Worm (Caenorhabditis elegans) whole organism, L1 larva: ENCODE results near the gene F49H12.2.

ENCODE experiments used
- C04F5.9 ChIP-seq: sonication (generic microtip); optimal IDR thresholded peaks from 2 replicates; lab custom pipeline; 2016; ENCODE audit warnings: missing genetic modification characterization, missing compliant biosample characterization
- C16A3.4 ChIP-seq: fragments of 150-350 bp; optimal IDR thresholded peaks from 2 replicates; lab custom pipeline; 2014; ENCODE audit warnings: missing biosample characterization, missing genetic modification characterization
- C34B4.2 ChIP-seq: sonication (generic microtip); optimal IDR thresholded peaks from 2 replicates; lab custom pipeline; 2017; ENCODE audit warnings: mild to moderate bottlenecking, missing genetic modification characterization, missing compliant biosample characterization
- aha-1 ChIP-seq: fragments of 150-350 bp; optimal IDR thresholded peaks from 2 replicates; lab custom pipeline; 2014; ENCODE audit warnings: missing biosample characterization, missing genetic modification characterization
- alr-1 ChIP-seq: fragments of 200-800 bp; sonication (Bioruptor generic); optimal IDR thresholded peaks from 2 replicates; lab custom pipeline; 2018; ENCODE audit warnings: borderline replicate concordance, mild to moderate bottlenecking, missing genetic modification characterization, missing compliant biosample characterization
- aly-2 ChIP-seq: fragments of 150-350 bp; optimal IDR thresholded peaks from 2 replicates; lab custom pipeline; 2014; ENCODE audit warnings: missing biosample characterization, missing genetic modification characterization
- ceh-8 ChIP-seq: fragments of 200-800 bp; sonication (Bioruptor generic); optimal IDR thresholded peaks from 2 replicates; lab custom pipeline; 2018; ENCODE audit warnings: mild to moderate bottlenecking, missing genetic modification characterization, moderate library complexity, missing compliant biosample characterization
- ceh-82 ChIP-seq, 3 experiments: fragments of 150-350 bp in 1 of 3; sonication (generic microtip) in 2 of 3; optimal IDR thresholded peaks; 2 replicates each; lab custom pipeline; 2014 to 2017; ENCODE audit warnings: missing biosample characterization in 3 of 3, missing genetic modification characterization in 3 of 3
- ceh-88 ChIP-seq: fragments of 200-800 bp; sonication (Bioruptor generic); IDR thresholded peaks from 2 replicates; pipeline ENCODE4 v1.3.6; 2022; ENCODE audit warnings: missing genetic modification characterization, missing compliant biosample characterization
- dsc-1 ChIP-seq: sonication (generic microtip); optimal IDR thresholded peaks from 2 replicates; lab custom pipeline; 2016; ENCODE audit warnings: mild to moderate bottlenecking, missing genetic modification characterization, missing compliant biosample characterization
- efl-1 ChIP-seq, 4 experiments: fragments of 150-350 bp; optimal IDR thresholded peaks in 3 of 4; peaks in 1 of 4; 1 replicate in 1 of 4; 2 replicates in 3 of 4; lab custom pipeline; 2014; ENCODE audit warnings: missing biosample characterization in 2 of 4, missing genetic modification characterization in 2 of 4, missing genetic modification reagents in 2 of 4
- efl-3 ChIP-seq: fragments of 200-800 bp; sonication (Bioruptor generic); optimal IDR thresholded peaks from 2 replicates; lab custom pipeline; 2018; ENCODE audit warnings: mild to moderate bottlenecking, missing genetic modification characterization, missing compliant biosample characterization
- egl-13 ChIP-seq: sonication (generic microtip); optimal IDR thresholded peaks from 2 replicates; lab custom pipeline; 2016; ENCODE audit warnings: missing genotype, missing genetic modification reagents, missing genetic modification characterization, missing compliant biosample characterization
- elt-2 ChIP-seq: sonication (generic microtip); optimal IDR thresholded peaks from 2 replicates; lab custom pipeline; 2016; ENCODE audit warnings: missing genetic modification characterization, mild to moderate bottlenecking, inconsistent platforms, missing compliant biosample characterization, missing genetic modification reagents
- fkh-8 ChIP-seq: sonication (generic microtip); optimal IDR thresholded peaks from 2 replicates; lab custom pipeline; 2016; ENCODE audit warnings: mild to moderate bottlenecking, missing genetic modification characterization, missing compliant biosample characterization
- hlh-17 ChIP-seq: fragments of 200-800 bp; sonication (Bioruptor generic); optimal IDR thresholded peaks from 2 replicates; lab custom pipeline; 2018; ENCODE audit warnings: missing genetic modification characterization, mild to moderate bottlenecking, missing compliant biosample characterization, moderate library complexity, borderline replicate concordance
- irx-1 ChIP-seq: sonication (generic microtip); optimal IDR thresholded peaks from 2 replicates; lab custom pipeline; 2016; ENCODE audit warnings: missing genetic modification characterization, missing compliant biosample characterization
- isw-1 ChIP-seq: fragments of 200-800 bp; sonication (Bioruptor generic); IDR thresholded peaks from 2 replicates; pipeline ENCODE4 v1.3.6; 2022; ENCODE audit warnings: missing genetic modification characterization, missing compliant biosample characterization
- lin-14 ChIP-seq: fragments of 200-800 bp; sonication (Bioruptor generic); optimal IDR thresholded peaks from 2 replicates; lab custom pipeline; 2018; ENCODE audit warnings: mild to moderate bottlenecking, missing genetic modification characterization, moderate library complexity, missing compliant biosample characterization
- lin-15B ChIP-seq: fragments of 150-350 bp; sonication (generic microtip); optimal IDR thresholded peaks from 3 replicates; lab custom pipeline; 2014; ENCODE audit warnings: missing biosample characterization, missing genetic modification characterization
- lin-35 ChIP-seq, 2 experiments: fragments of 150-350 bp; optimal IDR thresholded peaks; 2 replicates each; lab custom pipeline; 2014; ENCODE audit warnings: missing biosample characterization in 2 of 2, missing genetic modification characterization in 2 of 2, missing genetic modification reagents in 2 of 2
- lir-3 ChIP-seq: sonication (generic microtip); optimal IDR thresholded peaks from 2 replicates; lab custom pipeline; 2016; ENCODE audit warnings: mild to moderate bottlenecking, missing genetic modification characterization, moderate library complexity, missing compliant biosample characterization; ENCODE audit not compliant: poor library complexity
- mef-2 ChIP-seq: fragments of 150-350 bp; optimal IDR thresholded peaks from 2 replicates; lab custom pipeline; 2014; ENCODE audit warnings: missing biosample characterization, missing genetic modification characterization
- nhr-237 ChIP-seq: fragments of 150-350 bp; optimal IDR thresholded peaks from 2 replicates; lab custom pipeline; 2014; ENCODE audit warnings: missing biosample characterization, missing genetic modification characterization
- nhr-28 ChIP-seq: fragments of 150-350 bp; optimal IDR thresholded peaks from 2 replicates; lab custom pipeline; 2014; ENCODE audit warnings: missing biosample characterization, missing genetic modification characterization
- nhr-84 ChIP-seq: sonication (generic microtip); optimal IDR thresholded peaks from 2 replicates; lab custom pipeline; 2017; ENCODE audit warnings: missing biosample characterization, missing genetic modification characterization
- nhr-85 ChIP-seq: sonication (generic microtip); peaks from one replicate; lab custom pipeline; 2016; ENCODE audit warnings: missing genetic modification characterization, inconsistent platforms, missing compliant biosample characterization
- pag-3 ChIP-seq: sonication (generic microtip); optimal IDR thresholded peaks from 2 replicates; lab custom pipeline; 2017; ENCODE audit warnings: missing genetic modification characterization, mild to moderate bottlenecking, missing compliant biosample characterization, antibody characterized with exemption, borderline replicate concordance; ENCODE audit not compliant: insufficient read depth
- rnt-1 ChIP-seq: sonication (generic microtip); optimal IDR thresholded peaks from 2 replicates; lab custom pipeline; 2016; ENCODE audit warnings: mild to moderate bottlenecking, missing genetic modification characterization, moderate library complexity, missing compliant biosample characterization
- tlp-1 ChIP-seq: fragments of 150-350 bp; optimal IDR thresholded peaks from 2 replicates; lab custom pipeline; 2014; ENCODE audit warnings: missing biosample characterization, missing genetic modification characterization
- unc-62 ChIP-seq: fragments of 150-350 bp; optimal IDR thresholded peaks from 2 replicates; lab custom pipeline; 2014; ENCODE audit warnings: missing biosample characterization, missing genetic modification reagents, missing genetic modification characterization
- zag-1 ChIP-seq: fragments of 150-350 bp; optimal IDR thresholded peaks from 2 replicates; lab custom pipeline; 2014; ENCODE audit warnings: missing biosample characterization, missing genetic modification characterization
- zip-4 ChIP-seq: fragments of 200-800 bp; sonication (Bioruptor generic); optimal IDR thresholded peaks from 2 replicates; lab custom pipeline; 2018; ENCODE audit warnings: mild to moderate bottlenecking, missing genetic modification characterization, moderate library complexity, missing compliant biosample characterization

Gene F49H12.2

DNA sequence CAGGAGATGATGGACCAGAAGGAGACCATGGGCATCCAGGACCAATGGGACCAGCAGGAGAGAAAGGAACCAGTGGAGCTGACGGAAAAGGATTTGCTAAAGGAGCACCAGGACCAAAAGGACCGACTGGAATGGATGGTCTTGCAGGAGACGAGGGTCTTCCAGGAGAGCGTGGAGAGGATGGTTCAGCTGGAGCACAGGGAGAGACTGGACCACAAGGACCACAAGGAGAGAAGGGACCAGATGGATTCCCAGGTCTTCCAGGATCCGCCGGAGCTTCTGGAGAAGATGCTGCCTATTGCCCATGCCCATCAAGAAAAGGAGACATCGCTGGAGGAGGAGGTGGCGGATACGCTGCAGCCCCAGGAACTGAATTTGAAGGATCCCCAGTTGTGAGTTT, 9.0 kb downstream of the F49H12.2 start:
- no peak for TF ChIP-seq pag-3
- TF ChIP-seq ceh-82 (tag; optimal IDR thresholded peaks at IDR 0.05; lab: Kevin White, UChicago): no peak
- TF ChIP-seq efl-1 (optimal IDR thresholded peaks at IDR 0.05; lab: Kevin White, UChicago): no peak
- TF ChIP-seq efl-1 (GFP tag; optimal IDR thresholded peaks at IDR 0.05 in 1 of 2; lab: Kevin White, UChicago): peak in 1 of 2 experiments; percentile 79
- TF ChIP-seq isw-1 (GFP tag; lab: Robert Waterston, UW): no peak
- TF ChIP-seq lin-35 (GFP tag; optimal IDR thresholded peaks at IDR 0.05; lab: Kevin White, UChicago): no peak
- TF ChIP-seq, all 84 proteins: peak for 1

DNA sequence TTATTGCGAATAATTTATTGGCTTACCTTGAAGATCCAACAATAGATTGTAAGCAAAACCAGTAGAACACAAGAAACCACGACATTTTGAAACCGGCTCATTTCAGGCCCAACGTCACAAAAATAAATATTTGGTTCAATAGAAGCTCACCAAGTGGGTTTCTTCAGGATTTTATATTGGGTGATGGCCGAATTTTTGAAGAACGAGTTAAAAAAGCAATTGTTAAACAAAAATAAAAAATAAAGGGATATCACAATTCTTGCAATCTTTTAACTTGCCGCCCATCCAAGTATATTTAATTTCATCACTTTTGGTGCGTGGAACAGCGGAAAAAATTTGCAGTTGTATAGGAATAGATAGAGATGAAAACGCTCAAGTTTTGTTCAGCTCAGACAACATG, 11.7 kb downstream of the F49H12.2 start, which contains the start of gene T21D9.2:
TSS of gene T21D9.2 (minus strand) at position 101 of the 400 bp plus-strand sequence.
- no peak for TF ChIP-seq irx-1
- TF ChIP-seq egl-13 (tag; lab: Kevin White, UChicago): no peak
- TF ChIP-seq efl-3 (GFP tag; lab: Kevin White, UChicago): no peak
- no peak for TF ChIP-seq unc-62 (GFP tag; lab: Kevin White, UChicago)
- no peak for TF ChIP-seq hlh-17 (GFP tag; lab: Kevin White, UChicago)
- TF ChIP-seq nhr-84 (tag; lab: Kevin White, UChicago): no peak
- TF ChIP-seq rnt-1: no peak
- TF ChIP-seq zip-4 (GFP tag; lab: Kevin White, UChicago): no peak
- no peak for TF ChIP-seq C16A3.4
- no peak for TF ChIP-seq ceh-88 (GFP tag; lab: Robert Waterston, UW)
- no peak for TF ChIP-seq ceh-8 (GFP tag; lab: Kevin White, UChicago)
- TF ChIP-seq C04F5.9: no peak

DNA sequence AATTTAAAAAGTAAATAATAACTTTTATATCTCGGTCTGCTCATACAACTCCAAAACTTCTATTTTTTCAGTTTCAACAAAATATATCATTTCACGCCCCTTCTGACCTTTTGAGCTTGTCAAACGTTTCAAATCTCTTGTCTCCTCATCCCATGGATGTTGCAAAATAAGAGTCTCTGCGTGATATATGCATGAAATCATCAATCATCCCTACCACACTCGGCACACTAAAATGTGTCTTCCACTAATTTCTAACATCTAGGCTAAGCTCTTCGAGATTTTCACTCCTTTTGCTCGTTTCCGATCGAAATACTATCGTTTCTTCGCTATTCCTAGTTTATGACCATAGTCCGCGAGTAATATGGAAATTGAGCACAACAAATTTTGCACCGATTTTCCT, 13.9 kb downstream of the F49H12.2 start:
- TF ChIP-seq efl-1 (optimal IDR thresholded peaks at IDR 0.05; lab: Kevin White, UChicago) (no peak), efl-1 (GFP tag; optimal IDR thresholded peaks at IDR 0.05 in 1 of 2; lab: Kevin White, UChicago) (peak in 1 of 2 experiments; percentile 84), C34B4.2 (tag; lab: Kevin White, UChicago) (no peak)

DNA sequence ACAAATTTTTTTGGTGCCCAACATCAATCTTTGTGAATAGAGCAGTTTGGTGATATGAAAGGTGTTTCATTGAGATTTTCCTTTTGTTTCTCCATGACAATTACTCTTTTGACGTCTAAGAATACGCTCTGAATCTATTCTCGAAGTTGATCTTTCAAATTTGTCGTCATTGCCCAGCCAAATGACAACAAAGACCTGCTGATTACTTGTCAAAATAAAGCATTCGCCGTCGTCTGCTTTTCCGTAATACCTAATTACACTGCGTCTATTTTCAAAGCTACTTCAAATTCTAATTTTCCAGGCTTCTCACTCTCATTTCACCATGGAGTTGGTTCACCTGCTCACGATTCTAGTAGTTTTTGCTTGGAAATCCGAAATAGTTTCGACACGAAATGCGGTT, 20.2 kb downstream of the F49H12.2 start, which contains the start of gene F53B1.3:
TSS of gene F53B1.3 (plus strand) at position 301 of the 400 bp plus-strand sequence.
- TF ChIP-seq lir-3 (tag; lab: Kevin White, UChicago) (no peak), ceh-8 (GFP tag; lab: Kevin White, UChicago) (peak; percentile 22), fkh-8 (tag; lab: Kevin White, UChicago) (peak; percentile 13)

DNA sequence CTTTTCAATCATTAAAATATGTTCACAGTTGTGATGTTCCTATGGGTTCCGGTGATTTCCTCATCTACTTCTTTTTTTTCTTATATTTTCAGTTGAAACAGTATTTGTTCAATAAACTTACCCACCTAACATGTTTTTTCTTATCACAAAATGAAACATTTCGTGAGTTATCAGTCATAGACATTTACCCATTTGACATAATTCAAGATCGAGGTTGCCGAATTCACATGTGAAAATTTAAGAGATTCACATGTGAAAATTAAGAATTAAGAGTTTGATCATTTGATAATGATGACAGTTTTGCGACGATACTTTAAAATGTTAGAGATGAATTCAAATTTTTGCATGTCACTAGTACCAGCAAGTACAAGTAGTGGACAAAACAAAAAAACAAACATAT, 22.3 kb downstream of the F49H12.2 start:
- TF ChIP-seq tlp-1 (tag; lab: Kevin White, UChicago): no peak
- no peak for TF ChIP-seq nhr-28
- no peak for TF ChIP-seq mef-2 (tag; lab: Kevin White, UChicago)
- TF ChIP-seq efl-1 (optimal IDR thresholded peaks at IDR 0.05; lab: Kevin White, UChicago): no peak
- TF ChIP-seq efl-1 (GFP tag; optimal IDR thresholded peaks at IDR 0.05 in 1 of 2; lab: Kevin White, UChicago): no peak
- TF ChIP-seq elt-2 (tag; lab: Kevin White, UChicago): peak; percentile 92
- peak; percentile 7 for TF ChIP-seq nhr-85 (tag; lab: Kevin White, UChicago)
- no peak for TF ChIP-seq aly-2 (tag; lab: Kevin White, UChicago)
- TF ChIP-seq nhr-237: no peak
- no peak for TF ChIP-seq zag-1 (tag; lab: Kevin White, UChicago)
- no peak for TF ChIP-seq alr-1
- TF ChIP-seq lin-14: peak; percentile 4
- no peak for TF ChIP-seq lin-15B
- TF ChIP-seq lin-35 (GFP tag; optimal IDR thresholded peaks at IDR 0.05; lab: Kevin White, UChicago): peak in 1 of 2 experiments; percentile 44
- TF ChIP-seq aha-1 (tag; lab: Kevin White, UChicago): no peak
- TF ChIP-seq C34B4.2 (tag; lab: Kevin White, UChicago): no peak
- no peak for TF ChIP-seq dsc-1 (tag; lab: Kevin White, UChicago)
